Fruit fly (Drosophila melanogaster): ENCODE results near the gene yellow-f2.

The yellow-f2 gene

DNA sequence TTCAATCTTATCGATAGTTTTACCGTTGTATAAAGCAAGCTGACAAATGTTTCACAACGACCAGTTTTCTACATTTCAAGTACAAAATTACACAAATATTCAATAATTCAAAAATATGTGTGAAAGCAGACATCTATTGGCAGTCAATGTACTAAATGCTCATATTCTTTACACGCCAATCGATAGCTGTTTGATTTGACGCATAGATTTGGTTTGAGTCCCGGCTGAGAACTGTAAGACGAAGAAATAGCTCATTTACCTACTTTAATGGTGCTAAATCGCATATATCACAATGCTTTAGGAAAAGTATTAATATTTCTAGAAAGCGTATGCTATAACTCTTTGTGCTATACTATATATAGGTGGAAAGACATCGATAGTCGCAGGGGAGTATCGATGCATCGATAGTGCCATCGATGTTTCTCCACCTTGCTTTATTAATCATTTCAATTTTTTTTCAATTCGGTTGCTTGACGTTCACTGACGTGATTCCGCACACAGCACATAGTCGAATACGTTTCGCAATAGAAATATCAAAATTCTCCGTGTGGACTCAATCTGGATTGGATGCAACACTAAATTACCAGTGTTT, 14.2 kb downstream of the yellow-f2 start, which contains the start of gene Paip2:
Gene Paip2, plus strand, starts transcription at position 165 of the 592 bp plus-strand sequence.
- TF ChIP-seq Sin3A (optimal IDR thresholded peaks at IDR 0.05) (no peak), insv (optimal IDR thresholded peaks at IDR 0.05) (no peak), h (optimal IDR thresholded peaks at IDR 0.05) (no peak), ttk (optimal IDR thresholded peaks at IDR 0.05) (no peak), Myc (optimal IDR thresholded peaks at IDR 0.05) (no peak), psq (optimal IDR thresholded peaks at IDR 0.05) (no peak)

DNA sequence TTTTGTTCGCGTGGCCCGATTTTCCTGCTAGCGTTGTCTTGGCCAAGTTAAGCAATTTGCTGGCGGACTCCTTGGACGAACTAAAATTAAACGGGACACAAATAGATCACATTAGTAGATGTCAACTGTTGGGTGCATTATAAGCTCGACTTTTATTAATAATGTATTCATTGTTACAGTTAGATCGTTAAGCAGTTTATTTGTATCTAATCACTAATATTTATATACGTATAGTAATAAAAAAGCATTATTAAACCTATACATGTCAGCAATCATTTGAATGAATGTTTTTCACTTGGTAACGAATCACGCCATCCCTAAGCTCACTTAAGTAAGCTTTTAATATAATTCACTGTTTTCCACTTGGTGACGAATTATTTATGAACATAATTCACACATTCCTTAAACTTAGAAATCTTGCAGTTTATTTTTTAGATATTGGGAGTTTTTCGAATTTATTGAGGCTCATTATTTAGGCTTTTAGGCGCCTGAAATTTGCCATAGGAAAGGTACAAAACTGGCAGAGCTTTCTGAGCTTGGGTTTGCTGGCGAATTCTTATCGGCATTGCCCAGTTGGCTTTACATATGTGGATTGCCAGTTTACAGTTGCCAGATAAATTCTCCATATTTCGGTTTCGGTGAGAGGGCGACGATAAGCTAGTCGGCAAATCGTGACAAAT, 17.4 kb downstream of the yellow-f2 start, which contains the start of the genes CG7381 and CG7091:
Gene CG7381, minus strand, starts transcription at position 101 of the 680 bp plus-strand sequence.
Gene CG7091, plus strand, starts transcription at position 630 of the 680 bp plus-strand sequence.
- TF ChIP-seq insv (optimal IDR thresholded peaks at IDR 0.05) = no peak
- no peak for TF ChIP-seq Sin3A (optimal IDR thresholded peaks at IDR 0.05)
- no peak for TF ChIP-seq h (optimal IDR thresholded peaks at IDR 0.05)
- TF ChIP-seq psq (optimal IDR thresholded peaks at IDR 0.05) = no peak
- TF ChIP-seq ttk (optimal IDR thresholded peaks at IDR 0.05) = no peak
- no peak for TF ChIP-seq Myc (optimal IDR thresholded peaks at IDR 0.05)

DNA sequence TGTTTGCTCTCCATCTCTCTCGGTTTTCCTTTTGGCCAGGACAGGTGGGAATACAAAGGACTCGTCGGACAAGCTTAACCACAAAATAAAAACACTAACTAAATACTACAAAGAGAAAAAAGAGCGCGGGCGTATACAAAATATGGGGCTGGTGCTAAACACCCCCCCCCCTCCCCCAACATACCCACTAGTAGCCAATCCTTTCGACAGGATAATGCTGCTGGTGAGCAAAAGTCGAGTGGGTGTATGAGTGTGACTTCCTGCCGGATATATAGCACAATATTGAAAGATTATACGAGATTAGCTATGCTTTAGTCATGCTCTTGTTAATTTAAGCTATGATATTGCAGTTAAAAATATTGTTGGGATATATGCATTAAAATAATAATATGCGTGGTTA, 19.7 kb downstream of the yellow-f2 start:
- no peak for TF ChIP-seq ttk (optimal IDR thresholded peaks at IDR 0.05)
- no peak for TF ChIP-seq Myc (optimal IDR thresholded peaks at IDR 0.05)
- no peak for TF ChIP-seq h (optimal IDR thresholded peaks at IDR 0.05)
- TF ChIP-seq psq (optimal IDR thresholded peaks at IDR 0.05) = no peak
- no peak for TF ChIP-seq insv (optimal IDR thresholded peaks at IDR 0.05)
- TF ChIP-seq Sin3A (optimal IDR thresholded peaks at IDR 0.05) = no peak

DNA sequence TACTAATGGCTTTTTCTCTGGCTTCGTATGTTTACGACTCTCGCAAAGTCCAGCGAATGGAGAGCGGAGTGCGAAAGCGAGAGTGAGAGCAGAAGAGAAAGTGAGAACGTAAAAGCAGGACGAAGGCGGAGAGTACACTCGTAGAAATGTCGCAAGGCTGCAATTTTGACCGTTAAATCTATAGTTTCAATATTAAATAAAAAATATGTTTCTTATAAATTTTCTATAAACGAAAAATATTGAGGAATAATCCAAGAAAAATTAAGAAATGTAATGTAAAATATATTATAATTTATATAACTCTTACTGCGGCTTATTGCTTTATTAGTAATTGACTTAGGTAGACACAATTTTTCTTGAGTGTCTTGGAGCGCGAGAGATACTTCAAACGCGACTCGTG, 20.5 kb downstream of the yellow-f2 start:
- TF ChIP-seq h (optimal IDR thresholded peaks at IDR 0.05) (no peak), ttk (optimal IDR thresholded peaks at IDR 0.05) (no peak), insv (optimal IDR thresholded peaks at IDR 0.05) (no peak), Sin3A (optimal IDR thresholded peaks at IDR 0.05) (no peak), psq (optimal IDR thresholded peaks at IDR 0.05) (no peak), Myc (optimal IDR thresholded peaks at IDR 0.05) (no peak)

DNA sequence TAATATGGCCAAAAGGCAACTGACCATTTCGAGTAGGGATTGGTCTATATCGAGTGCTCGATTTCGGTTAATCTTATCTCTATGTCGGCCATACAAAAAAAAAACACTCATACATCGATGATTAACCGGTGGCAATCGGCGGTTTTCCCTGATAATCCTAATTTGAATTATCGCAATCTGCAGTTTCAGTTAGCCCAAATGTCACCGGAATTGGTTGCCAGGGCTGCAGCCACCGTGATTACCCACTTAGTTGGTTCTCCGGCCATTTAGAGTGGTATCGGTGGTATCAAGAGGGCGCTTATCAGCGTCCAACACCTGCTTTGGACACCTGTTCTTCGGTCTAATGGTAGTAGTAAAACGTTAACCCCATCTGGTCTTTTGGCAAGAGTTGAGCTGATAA, 22.8 kb downstream of the yellow-f2 start:
- TF ChIP-seq psq (optimal IDR thresholded peaks at IDR 0.05) = no peak
- no peak for TF ChIP-seq Sin3A (optimal IDR thresholded peaks at IDR 0.05)
- no peak for TF ChIP-seq ttk (optimal IDR thresholded peaks at IDR 0.05)
- no peak for TF ChIP-seq Myc (optimal IDR thresholded peaks at IDR 0.05)
- TF ChIP-seq h (optimal IDR thresholded peaks at IDR 0.05) = no peak
- no peak for TF ChIP-seq insv (optimal IDR thresholded peaks at IDR 0.05)

DNA sequence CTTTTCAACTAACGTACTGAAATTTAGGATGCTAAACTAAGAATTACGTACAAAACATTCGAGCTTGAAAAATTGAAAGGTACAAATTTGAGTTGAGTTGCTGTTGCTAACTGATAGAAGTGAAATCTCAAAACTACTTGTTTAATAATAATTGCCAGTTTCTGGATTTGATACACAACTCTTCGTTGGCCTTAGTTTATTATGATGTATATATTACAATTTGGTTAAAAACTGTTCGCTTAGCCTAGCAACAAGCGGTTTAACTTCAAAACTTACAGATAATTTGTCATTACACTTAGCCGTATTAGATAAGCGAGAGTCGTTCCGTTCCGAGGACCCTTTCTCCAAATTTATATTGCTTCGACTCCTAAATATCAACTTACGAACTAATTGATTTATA, 27.3 kb downstream of the yellow-f2 start, which contains the start of the genes CG14384 and grsm:
Gene CG14384, minus strand, starts transcription at position 101 of the 400 bp plus-strand sequence.
Gene grsm, minus strand, starts transcription at position 101 of the 400 bp plus-strand sequence.
- TF ChIP-seq insv (optimal IDR thresholded peaks at IDR 0.05) = no peak
- no peak for TF ChIP-seq Myc (optimal IDR thresholded peaks at IDR 0.05)
- no peak for TF ChIP-seq psq (optimal IDR thresholded peaks at IDR 0.05)
- TF ChIP-seq Sin3A (optimal IDR thresholded peaks at IDR 0.05) = no peak
- no peak for TF ChIP-seq ttk (optimal IDR thresholded peaks at IDR 0.05)
- TF ChIP-seq h (optimal IDR thresholded peaks at IDR 0.05) = no peak

DNA sequence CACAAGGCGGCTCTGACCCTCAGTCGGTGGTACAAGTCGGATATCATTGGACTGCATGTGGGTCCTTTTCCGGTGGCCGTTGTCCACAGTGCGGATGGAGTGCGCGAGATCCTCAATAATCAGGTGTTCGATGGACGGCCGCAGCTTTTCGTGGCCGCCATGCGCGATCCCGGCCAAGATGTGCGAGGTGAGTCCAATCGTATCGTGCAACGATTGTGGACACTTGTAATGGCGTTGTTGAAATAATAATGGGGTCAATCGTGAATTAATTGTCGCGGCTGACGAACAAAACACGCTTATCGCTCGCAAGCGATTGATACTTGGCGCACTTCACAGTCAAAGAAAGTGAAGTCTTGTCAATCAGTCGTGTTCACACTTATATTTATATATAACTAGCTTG, 30.9 kb downstream of the yellow-f2 start:
- TF ChIP-seq Sin3A (optimal IDR thresholded peaks at IDR 0.05) = no peak
- TF ChIP-seq Myc (optimal IDR thresholded peaks at IDR 0.05) = no peak
- TF ChIP-seq h (optimal IDR thresholded peaks at IDR 0.05) = no peak
- TF ChIP-seq insv (optimal IDR thresholded peaks at IDR 0.05) = no peak
- TF ChIP-seq ttk (optimal IDR thresholded peaks at IDR 0.05) = no peak
- no peak for TF ChIP-seq psq (optimal IDR thresholded peaks at IDR 0.05)

DNA sequence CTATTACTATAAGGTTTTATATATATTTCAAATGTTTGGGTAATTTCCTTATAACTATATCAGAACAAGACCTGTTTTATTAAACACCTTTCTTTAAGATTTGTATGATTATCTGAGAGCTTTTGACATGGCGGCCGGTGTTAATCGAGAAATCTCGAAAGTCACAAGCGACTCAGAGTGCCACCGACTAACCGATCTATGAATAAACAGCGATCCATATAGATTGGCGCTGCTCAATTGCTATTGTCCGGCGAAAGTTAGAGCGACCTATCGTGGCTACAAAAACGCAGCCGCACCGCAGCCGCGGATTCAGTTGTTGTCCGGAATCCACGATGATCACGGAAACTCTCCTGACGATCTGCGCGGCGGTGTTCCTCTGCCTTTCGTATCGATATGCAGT, 31.5 kb downstream of the yellow-f2 start, which contains the start of gene Cyp304a1:
Gene Cyp304a1, plus strand, starts transcription at position 301 of the 400 bp plus-strand sequence.
- no peak for TF ChIP-seq psq (optimal IDR thresholded peaks at IDR 0.05)
- TF ChIP-seq Myc (optimal IDR thresholded peaks at IDR 0.05) = no peak
- no peak for TF ChIP-seq ttk (optimal IDR thresholded peaks at IDR 0.05)
- TF ChIP-seq h (optimal IDR thresholded peaks at IDR 0.05) = no peak
- TF ChIP-seq insv (optimal IDR thresholded peaks at IDR 0.05) = no peak
- no peak for TF ChIP-seq Sin3A (optimal IDR thresholded peaks at IDR 0.05)

DNA sequence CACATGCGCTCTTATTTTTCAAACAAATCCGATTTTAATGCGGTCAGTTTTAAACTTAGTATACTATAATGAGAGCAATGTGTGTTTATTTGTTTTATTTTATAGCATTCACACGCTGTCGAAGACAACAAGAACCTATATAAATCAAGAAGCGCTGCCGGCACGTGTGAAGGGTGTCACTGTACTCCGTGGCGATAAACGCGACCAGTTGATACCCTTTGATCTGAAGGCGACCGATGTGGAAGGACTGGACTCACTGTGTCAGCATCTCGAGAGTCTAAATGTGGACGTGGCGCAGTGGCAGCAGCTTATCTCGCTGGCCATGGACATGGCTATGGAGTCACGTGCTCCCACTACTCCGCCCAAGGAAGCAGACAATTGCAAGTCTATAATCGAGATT, 32.3 kb downstream of the yellow-f2 start:
- TF ChIP-seq Sin3A (optimal IDR thresholded peaks at IDR 0.05) (no peak), ttk (optimal IDR thresholded peaks at IDR 0.05) (no peak), Myc (optimal IDR thresholded peaks at IDR 0.05) (no peak)

DNA sequence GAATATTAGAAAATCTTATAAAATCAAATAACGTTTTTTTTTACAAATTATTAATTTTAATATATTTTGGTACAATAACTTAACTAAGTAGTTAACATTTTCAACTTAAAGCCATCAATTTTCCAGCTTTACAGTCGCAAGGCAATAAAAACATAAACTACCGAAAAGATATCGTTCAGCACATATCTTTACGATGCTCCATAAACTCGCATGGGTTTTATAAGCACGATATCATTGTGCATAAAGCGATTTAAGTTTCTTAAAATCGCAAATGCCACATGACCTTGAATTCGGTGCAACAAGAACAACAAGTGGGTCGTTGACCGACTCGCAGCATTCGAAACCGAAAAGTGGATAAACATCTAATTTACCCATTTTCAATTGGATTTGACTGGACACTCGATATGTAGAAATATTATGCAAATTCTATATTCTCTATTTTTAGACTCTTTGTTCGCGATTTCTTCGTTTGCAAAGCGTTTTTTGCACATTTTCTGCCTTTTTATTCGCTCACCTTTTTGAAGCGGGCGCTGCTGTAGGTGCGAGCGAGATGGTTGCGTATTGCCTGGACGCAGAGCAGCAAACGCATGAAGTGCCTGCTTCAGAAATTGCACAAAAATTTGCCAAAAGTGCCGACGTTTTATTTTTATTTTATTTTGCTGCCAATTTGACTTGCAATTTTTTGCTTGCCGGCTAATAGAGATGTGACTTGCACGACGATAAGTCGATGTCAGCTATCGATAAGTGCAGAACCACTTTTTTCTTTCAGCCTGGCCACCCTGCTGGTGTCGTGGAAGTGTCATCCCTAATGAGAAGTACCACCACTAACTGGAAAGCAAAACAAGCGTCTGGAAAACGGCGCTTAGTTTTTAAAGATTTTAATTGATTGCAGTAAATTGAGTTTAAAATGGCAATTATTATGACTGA, 33.8 kb downstream of the yellow-f2 start, which contains the start of gene Spc25:
Gene Spc25, plus strand, starts transcription at position 817 of the 927 bp plus-strand sequence.
- TF ChIP-seq insv (optimal IDR thresholded peaks at IDR 0.05) (no peak), psq (optimal IDR thresholded peaks at IDR 0.05) (no peak), ttk (optimal IDR thresholded peaks at IDR 0.05) (no peak), Sin3A (optimal IDR thresholded peaks at IDR 0.05) (no peak), Myc (optimal IDR thresholded peaks at IDR 0.05) (no peak), h (optimal IDR thresholded peaks at IDR 0.05) (no peak)

DNA sequence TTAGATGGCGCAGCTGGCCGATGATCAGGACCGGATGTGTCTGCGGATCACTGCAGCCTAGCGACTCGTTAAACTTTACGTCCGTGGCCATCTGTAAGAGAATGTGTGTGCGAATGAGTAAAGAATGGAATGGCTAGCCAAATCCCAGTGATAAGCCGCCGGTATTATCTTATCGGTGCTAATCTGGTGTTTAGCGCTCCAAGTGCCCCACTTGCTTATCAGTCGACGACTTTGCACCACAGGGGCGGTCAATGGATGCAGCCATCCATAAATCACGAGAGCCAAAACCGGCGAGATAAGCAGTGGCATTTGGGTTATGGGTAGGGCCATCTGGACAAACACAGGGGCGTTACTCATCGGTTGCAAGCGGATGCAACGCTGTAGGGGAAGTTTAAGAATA, 34.7 kb downstream of the yellow-f2 start:
- TF ChIP-seq h (optimal IDR thresholded peaks at IDR 0.05) = no peak
- TF ChIP-seq ttk (optimal IDR thresholded peaks at IDR 0.05) = no peak
